Fruit fly (Drosophila melanogaster) whole organism, embryonic: ENCODE measurements around the gene CG15418.

Source experiments
- Adf1 ChIP-seq: fragments of 200-800 bp; sonication (Bioruptor generic); IDR thresholded peaks from 2 replicates; pipeline ENCODE4 v1.3.6; 2022; ENCODE audit warnings: missing biosample characterization, missing genetic modification characterization
- Bgb ChIP-seq: fragments of 200-800 bp; sonication (Bioruptor generic); IDR thresholded peaks from 2 replicates; pipeline ENCODE4 v1.3.6; 2022; ENCODE audit warnings: missing biosample characterization, missing genetic modification characterization; ENCODE audit not compliant: partially characterized antibody
- CG10543 ChIP-seq: fragments of 200-800 bp; sonication (Bioruptor generic); optimal IDR thresholded peaks from 3 replicates; lab custom pipeline; 2017; ENCODE audit warnings: missing biosample characterization, mild to moderate bottlenecking, missing genetic modification characterization, moderate library complexity
- CG11504 ChIP-seq: fragments of 200-800 bp; sonication (Bioruptor generic); optimal IDR thresholded peaks from 3 replicates; lab custom pipeline; 2019; ENCODE audit warnings: missing biosample characterization, mild to moderate bottlenecking, missing genetic modification characterization, moderate library complexity
- CG17328 ChIP-seq: fragments of 200-800 bp; sonication (Bioruptor generic); IDR thresholded peaks from 2 replicates; pipeline ENCODE4 v1.3.6; 2022; ENCODE audit warnings: missing biosample characterization, missing genetic modification characterization
- CG42726 ChIP-seq: fragments of 200-800 bp; sonication (Bioruptor generic); IDR thresholded peaks from 2 replicates; pipeline ENCODE4 v1.3.6; 2022; ENCODE audit warnings: missing biosample characterization, missing genetic modification characterization; ENCODE audit not compliant: partially characterized antibody
- CG6272 ChIP-seq: fragments of 200-800 bp; sonication (Bioruptor generic); IDR thresholded peaks from 2 replicates; pipeline ENCODE4 v1.3.6; 2022; ENCODE audit warnings: missing biosample characterization, missing genetic modification characterization
- CG6854 ChIP-seq: fragments of 200-800 bp; sonication (Bioruptor generic); optimal IDR thresholded peaks from 3 replicates; lab custom pipeline; 2017; ENCODE audit warnings: missing biosample characterization, mild to moderate bottlenecking, missing genetic modification characterization
- CG7839 ChIP-seq: fragments of 200-800 bp; sonication (Bioruptor generic); optimal IDR thresholded peaks from 3 replicates; lab custom pipeline; 2018; ENCODE audit warnings: missing biosample characterization, mild to moderate bottlenecking, missing genetic modification characterization, moderate library complexity
- CG7963 ChIP-seq: fragments of 200-800 bp; sonication (Bioruptor generic); IDR thresholded peaks from 3 replicates; pipeline ENCODE4 v1.3.6; 2022; ENCODE audit warnings: missing biosample characterization, missing genetic modification characterization; ENCODE audit not compliant: partially characterized antibody
- CG8388 ChIP-seq: fragments of 200-800 bp; sonication (Bioruptor generic); optimal IDR thresholded peaks from 2 replicates; lab custom pipeline; 2019; ENCODE audit warnings: missing biosample characterization, mild to moderate bottlenecking, missing genetic modification characterization, moderate library complexity
- CTCF ChIP-seq: fragments of 200-800 bp; sonication (Bioruptor generic); optimal IDR thresholded peaks from 2 replicates; lab custom pipeline; 2017; ENCODE audit warnings: missing biosample characterization, mild to moderate bottlenecking, missing genetic modification characterization, moderate library complexity
- Drgx ChIP-seq: fragments of 200-800 bp; sonication (Bioruptor generic); IDR thresholded peaks from 2 replicates; pipeline ENCODE4 v1.3.6; 2022; ENCODE audit warnings: missing biosample characterization, missing genetic modification characterization
- Ets65A ChIP-seq: fragments of 200-800 bp; sonication (Bioruptor generic); peaks from one replicate; lab custom pipeline; 2016; ENCODE audit warnings: missing biosample characterization, missing genetic modification characterization
- Lhr ChIP-seq: fragments of 200-800 bp; sonication (Bioruptor generic); optimal IDR thresholded peaks from 3 replicates; lab custom pipeline; 2017; ENCODE audit warnings: mild to moderate bottlenecking, missing biosample characterization, missing genetic modification reagents, missing genetic modification characterization
- MBD-R2 ChIP-seq: fragments of 200-800 bp; sonication (Bioruptor generic); IDR thresholded peaks from 2 replicates; pipeline ENCODE4 v1.3.6; 2022; ENCODE audit warnings: missing biosample characterization, missing genetic modification characterization
- Med ChIP-seq: fragments of 200-800 bp; sonication (Bioruptor generic); peaks from one replicate; lab custom pipeline; 2016; ENCODE audit warnings: missing biosample characterization, missing genetic modification characterization, mild to moderate bottlenecking, inconsistent platforms, moderate library complexity
- Ravus ChIP-seq: fragments of 200-800 bp; sonication (Bioruptor generic); IDR thresholded peaks from 2 replicates; pipeline ENCODE4 v1.3.6; 2022; ENCODE audit warnings: missing biosample characterization, missing genetic modification characterization
- Ssrp ChIP-seq: fragments of 200-800 bp; sonication (Bioruptor generic); optimal IDR thresholded peaks from 2 replicates; lab custom pipeline; 2018; ENCODE audit warnings: missing biosample characterization, mild to moderate bottlenecking, missing genetic modification characterization, moderate library complexity
- Xbp1 ChIP-seq: fragments of 200-800 bp; sonication (Bioruptor generic); optimal IDR thresholded peaks from 3 replicates; lab custom pipeline; 2016; ENCODE audit warnings: missing biosample characterization, mild to moderate bottlenecking, missing genetic modification characterization
- amos ChIP-seq: fragments of 200-800 bp; sonication (Bioruptor generic); IDR thresholded peaks from 2 replicates; pipeline ENCODE4 v1.3.6; 2022; ENCODE audit warnings: missing biosample characterization, missing genetic modification characterization; ENCODE audit not compliant: partially characterized antibody
- bsh ChIP-seq, 2 experiments: fragments of 200-800 bp; sonication (Bioruptor generic); optimal IDR thresholded peaks; 2 replicates each; lab custom pipeline; 2017 to 2018; ENCODE audit warnings: mild to moderate bottlenecking in 2 of 2, missing biosample characterization in 2 of 2, missing genetic modification characterization in 2 of 2, moderate library complexity in 1 of 2
- cad ChIP-seq: fragments of >200 bp; optimal IDR thresholded peaks from 2 replicates; lab custom pipeline; 2017; ENCODE audit warnings: missing biosample characterization, missing genetic modification characterization
- cas ChIP-seq: fragments of 200-800 bp; sonication (Bioruptor generic); IDR thresholded peaks from 2 replicates; pipeline ENCODE4 v1.3.6; 2022; ENCODE audit warnings: missing biosample characterization, missing genetic modification characterization
- cg ChIP-seq: fragments of 200-800 bp; sonication (Bioruptor generic); optimal IDR thresholded peaks from 3 replicates; lab custom pipeline; 2019; ENCODE audit warnings: missing biosample characterization, mild to moderate bottlenecking, missing genetic modification characterization, moderate library complexity
- chinmo ChIP-seq: fragments of 200-800 bp; sonication (Bioruptor generic); IDR thresholded peaks from 4 replicates; pipeline ENCODE4 v1.3.6; 2022; ENCODE audit warnings: missing biosample characterization, missing genetic modification characterization; ENCODE audit not compliant: partially characterized antibody
- gt ChIP-seq: fragments of 200-800 bp; sonication (Bioruptor generic); IDR thresholded peaks from 2 replicates; pipeline ENCODE4 v1.3.6; 2022; ENCODE audit warnings: missing biosample characterization, missing genetic modification characterization
- hkb ChIP-seq, 2 experiments: fragments of 200-800 bp in 1 of 2; fragments of >200 bp in 1 of 2; sonication (Bioruptor generic) in 1 of 2; IDR thresholded peaks in 1 of 2; optimal IDR thresholded peaks in 1 of 2; 2 replicates each; pipeline versions ENCODE4 v1.3.6 to Lab custom; 2017 to 2022; ENCODE audit warnings: missing biosample characterization in 1 of 2, missing genetic modification characterization in 1 of 2
- klu ChIP-seq: fragments of 200-800 bp; sonication (Bioruptor generic); IDR thresholded peaks from 2 replicates; pipeline ENCODE4 v1.3.6; 2022; ENCODE audit warnings: missing biosample characterization, missing genetic modification characterization
- knrl ChIP-seq: fragments of 200-800 bp; sonication (Bioruptor generic); IDR thresholded peaks from 3 replicates; pipeline ENCODE4 v1.3.6; 2022; ENCODE audit warnings: missing biosample characterization, missing genetic modification characterization; ENCODE audit not compliant: partially characterized antibody
- lola ChIP-seq, 3 experiments: fragments of >200 bp in 2 of 3; fragments of 200-800 bp in 1 of 3; sonication (Bioruptor generic) in 1 of 3; optimal IDR thresholded peaks; 2 replicates each; lab custom pipeline; 2017 to 2019; ENCODE audit warnings: missing biosample characterization in 3 of 3, missing genetic modification characterization in 3 of 3, mild to moderate bottlenecking in 1 of 3, moderate library complexity in 1 of 3
- odd ChIP-seq: fragments of 200-800 bp; sonication (Bioruptor generic); optimal IDR thresholded peaks from 2 replicates; lab custom pipeline; 2017; ENCODE audit warnings: missing biosample characterization, mild to moderate bottlenecking, missing genetic modification characterization
- onecut ChIP-seq: fragments of 200-800 bp; sonication (Bioruptor generic); IDR thresholded peaks from 2 replicates; pipeline ENCODE4 v1.3.6; 2022; ENCODE audit warnings: missing biosample characterization, missing genetic modification characterization
- sens ChIP-seq: fragments of 200-800 bp; sonication (Bioruptor generic); peaks from one replicate; lab custom pipeline; 2016; ENCODE audit warnings: missing biosample characterization, missing genetic modification characterization
- slp2 ChIP-seq: fragments of 200-800 bp; sonication (Bioruptor generic); optimal IDR thresholded peaks from 2 replicates; lab custom pipeline; 2016; ENCODE audit warnings: missing biosample characterization, missing genetic modification characterization
- stwl ChIP-seq: fragments of 200-800 bp; sonication (Bioruptor generic); optimal IDR thresholded peaks from 3 replicates; lab custom pipeline; 2018; ENCODE audit warnings: missing biosample characterization, mild to moderate bottlenecking, missing genetic modification characterization, moderate library complexity
- tll ChIP-seq, 2 experiments: fragments of 200-800 bp in 1 of 2; fragments of >200 bp in 1 of 2; sonication (Bioruptor generic) in 1 of 2; optimal IDR thresholded peaks; 2 replicates each; lab custom pipeline; 2017 to 2019; ENCODE audit warnings: missing biosample characterization in 2 of 2, missing genetic modification characterization in 2 of 2, mild to moderate bottlenecking in 1 of 2, moderate library complexity in 1 of 2
- ttk ChIP-seq: fragments of 200-800 bp; sonication (Bioruptor generic); IDR thresholded peaks from 2 replicates; pipeline ENCODE4 v2.1.2; 2022; ENCODE audit warnings: missing biosample characterization, missing genetic modification characterization
- vfl ChIP-seq: fragments of 200-800 bp; sonication (Bioruptor generic); optimal IDR thresholded peaks from 2 replicates; lab custom pipeline; 2016; ENCODE audit warnings: missing biosample characterization, missing genetic modification characterization
- zf30C ChIP-seq: fragments of 200-800 bp; sonication (Bioruptor generic); optimal IDR thresholded peaks from 3 replicates; lab custom pipeline; 2018; ENCODE audit warnings: missing biosample characterization, mild to moderate bottlenecking, missing genetic modification characterization

CG15418 gene

dm6 chr2L:3639924-3640323 lies 18.4 kb upstream of the CG15418 start (continued):
- TF ChIP-seq CG7963 (GFP tag; lab: Robert Waterston, UW): no peak
- TF ChIP-seq CG10543 (GFP tag; lab: Kevin White, UChicago): peak; percentile 90
- TF ChIP-seq Ravus: no peak
- no peak for TF ChIP-seq gt (GFP tag; lab: Robert Waterston, UW)
- TF ChIP-seq MBD-R2: no peak
- TF ChIP-seq CG42726 (GFP tag; lab: Robert Waterston, UW): no peak
- no peak for TF ChIP-seq CG17328 (GFP tag; lab: Robert Waterston, UW)
- TF ChIP-seq cas (GFP tag; lab: Robert Waterston, UW): no peak
- peak; percentile 63 for TF ChIP-seq cg (GFP tag; lab: Kevin White, UChicago)
- TF ChIP-seq CG7839 (tag; lab: Kevin White, UChicago): no peak
- TF ChIP-seq Lhr (GFP tag; lab: Kevin White, UChicago): no peak
- TF ChIP-seq CTCF (GFP tag; lab: Kevin White, UChicago): no peak
- TF ChIP-seq CG6854: no peak

dm6 chr2L:3635444-3635843 lies 13.9 kb upstream of the CG15418 start:
- TF ChIP-seq Drgx (GFP tag; lab: Robert Waterston, UW) (peak; percentile 23; the same call in 1 of the 2 replicates), Xbp1 (peak; percentile 8), klu (GFP tag; lab: Robert Waterston, UW) (no peak), sens (GFP tag; lab: Kevin White, UChicago) (peak; percentile 50), onecut (GFP tag; lab: Robert Waterston, UW) (no peak), vfl (no peak), CG8388 (GFP tag; lab: Kevin White, UChicago) (peak; percentile 2), lola (GFP tag; optimal IDR thresholded peaks at IDR 0.05; lab: Kevin White, UChicago) (peak in 1 of 3 experiments; percentile 19), hkb (optimal IDR thresholded peaks at IDR 0.05; lab: Kevin White, UChicago) (no peak), hkb (GFP tag; IDR thresholded peaks at IDR 0.05; lab: Robert Waterston, UW) (peak; percentile 35; the same call in 1 of the 2 replicates), CG42726 (GFP tag; lab: Robert Waterston, UW) (0 out of 2 replicates have a peak, but pooled peaks have one; percentile 40), Adf1 (GFP tag; lab: Robert Waterston, UW) (no peak), bsh (GFP tag; optimal IDR thresholded peaks at IDR 0.05; lab: Kevin White, UChicago) (peak in 1 of 2 experiments; percentile 17), slp2 (GFP tag; lab: Kevin White, UChicago) (no peak), Ssrp (tag; lab: Kevin White, UChicago) (peak; percentile 15), odd (peak; percentile 27), Med (GFP tag; lab: Kevin White, UChicago) (peak; percentile 29), CG6272 (GFP tag; lab: Robert Waterston, UW) (no peak), tll (GFP tag; optimal IDR thresholded peaks at IDR 0.05; lab: Kevin White, UChicago) (no peak), CG11504 (tag; lab: Kevin White, UChicago) (peak; percentile 47), knrl (GFP tag; lab: Robert Waterston, UW) (no peak), zf30C (no peak), Ets65A (GFP tag; lab: Kevin White, UChicago) (peak; percentile 39)

dm6 chr2L:3633871-3634270 lies 12.4 kb upstream of the CG15418 start:
- TF ChIP-seq CTCF (GFP tag; lab: Kevin White, UChicago): peak; percentile 73
- no peak for TF ChIP-seq ttk
- TF ChIP-seq cad: no peak
- peak; percentile 17; the same call in 1 of the 2 replicates for TF ChIP-seq amos (GFP tag; lab: Robert Waterston, UW)
- peak; percentile 20 for TF ChIP-seq stwl
- TF ChIP-seq chinmo (GFP tag; lab: Robert Waterston, UW): peak; percentile 45; the same call in 1 of the 4 replicates
- peak; percentile 20; the same call in 1 of the 2 replicates for TF ChIP-seq Bgb
- TF ChIP-seq, all 482 proteins: peak for 5
